Worm (Caenorhabditis elegans) whole organism, L4 larva: Measurements from ENCODE around the gene tor-1.

ENCODE experiments used
- F10B5.3 ChIP-seq: sonication (generic microtip); optimal IDR thresholded peaks from 2 replicates; lab custom pipeline; 2016; ENCODE audit warnings: mild to moderate bottlenecking, missing genetic modification characterization, missing compliant biosample characterization
- F37D6.2 ChIP-seq: sonication (generic microtip); optimal IDR thresholded peaks from 2 replicates; lab custom pipeline; 2016; ENCODE audit warnings: mild to moderate bottlenecking, missing genetic modification characterization, missing compliant biosample characterization
- F49E8.2 ChIP-seq: sonication (generic microtip); optimal IDR thresholded peaks from 2 replicates; lab custom pipeline; 2016; ENCODE audit warnings: missing compliant biosample characterization, mild to moderate bottlenecking, missing genetic modification characterization, borderline replicate concordance
- T20F7.1 ChIP-seq: fragments of 200-800 bp; sonication (Bioruptor generic); optimal IDR thresholded peaks from 2 replicates; lab custom pipeline; 2018; ENCODE audit warnings: mild to moderate bottlenecking, missing genetic modification characterization, missing compliant biosample characterization
- T26A8.4 ChIP-seq: fragments of 200-800 bp; sonication (Bioruptor generic); IDR thresholded peaks from 2 replicates; pipeline ENCODE4 v1.3.6; 2022; ENCODE audit warnings: missing genetic modification characterization, missing compliant biosample characterization
- Y105C5A.15 ChIP-seq: fragments of 200-800 bp; sonication (Bioruptor generic); IDR thresholded peaks from 2 replicates; pipeline ENCODE4 v1.3.6; 2022; ENCODE audit warnings: missing genetic modification characterization, missing compliant biosample characterization
- Y48G9A.11 ChIP-seq: fragments of 200-800 bp; sonication (Bioruptor generic); IDR thresholded peaks from 2 replicates; pipeline ENCODE4 v1.3.6; 2022; ENCODE audit warnings: missing genetic modification reagents, missing genetic modification characterization, missing compliant biosample characterization
- Y5F2A.4 ChIP-seq: fragments of 200-800 bp; sonication (Bioruptor generic); optimal IDR thresholded peaks from 2 replicates; lab custom pipeline; 2018; ENCODE audit warnings: mild to moderate bottlenecking, missing genetic modification characterization, missing compliant biosample characterization
- Y75B8A.6 ChIP-seq: fragments of 200-800 bp; sonication (Bioruptor generic); IDR thresholded peaks from 2 replicates; pipeline ENCODE4 v1.3.6; 2022; ENCODE audit warnings: missing genetic modification reagents, missing genetic modification characterization, missing compliant biosample characterization
- aha-1 ChIP-seq: fragments of 150-350 bp; peaks from one replicate; lab custom pipeline; 2014; ENCODE audit warnings: missing biosample characterization, missing genetic modification characterization
- aly-2 ChIP-seq: sonication (generic microtip); optimal IDR thresholded peaks from 2 replicates; lab custom pipeline; 2018; ENCODE audit warnings: missing biosample characterization, missing genetic modification characterization
- ama-1 ChIP-seq: fragments of 150-350 bp; optimal IDR thresholded peaks from 2 replicates; lab custom pipeline; 2014; ENCODE audit warnings: inconsistent platforms, mixed read lengths
- ceh-44 ChIP-seq: fragments of 200-800 bp; sonication (Bioruptor generic); IDR thresholded peaks from 2 replicates; pipeline ENCODE4 v1.3.6; 2022; ENCODE audit warnings: missing genetic modification reagents, missing genetic modification characterization, missing compliant biosample characterization
- ceh-62 ChIP-seq: sonication (generic microtip); optimal IDR thresholded peaks from 2 replicates; lab custom pipeline; 2017; ENCODE audit warnings: missing biosample characterization, missing genetic modification characterization
- ceh-82 ChIP-seq: sonication (generic microtip); optimal IDR thresholded peaks from 2 replicates; lab custom pipeline; 2017; ENCODE audit warnings: missing biosample characterization, missing genetic modification characterization
- ctbp-1 ChIP-seq: fragments of 200-800 bp; sonication (Bioruptor generic); IDR thresholded peaks from 2 replicates; pipeline ENCODE4 v1.3.6; 2022; ENCODE audit warnings: missing genetic modification reagents, missing genetic modification characterization, missing compliant biosample characterization
- daf-19 ChIP-seq: fragments of 200-800 bp; sonication (Bioruptor generic); conservative IDR thresholded peaks from 2 replicates; pipeline ENCODE4 v1.3.6; 2022; ENCODE audit warnings: missing genetic modification characterization, missing compliant biosample characterization
- dmd-8 ChIP-seq: fragments of 200-800 bp; sonication (Bioruptor generic); IDR thresholded peaks from 2 replicates; pipeline ENCODE4 v1.3.6; 2022; ENCODE audit warnings: missing genetic modification characterization, missing compliant biosample characterization
- dpl-1 ChIP-seq: fragments of 150-350 bp; optimal IDR thresholded peaks from 2 replicates; lab custom pipeline; 2014; ENCODE audit warnings: missing biosample characterization, missing genetic modification reagents, missing genetic modification characterization
- egl-27 ChIP-seq: sonication (generic microtip); optimal IDR thresholded peaks from 3 replicates; lab custom pipeline; 2017; ENCODE audit warnings: missing biosample characterization, missing genetic modification reagents, missing genetic modification characterization
- gei-8 ChIP-seq: fragments of 200-800 bp; sonication (Bioruptor generic); optimal IDR thresholded peaks from 2 replicates; lab custom pipeline; 2018; ENCODE audit warnings: mild to moderate bottlenecking, missing genetic modification characterization, missing compliant biosample characterization
- hlh-11 ChIP-seq: fragments of 200-800 bp; sonication (Bioruptor generic); optimal IDR thresholded peaks from 2 replicates; lab custom pipeline; 2018; ENCODE audit warnings: mild to moderate bottlenecking, missing genetic modification characterization, missing compliant biosample characterization
- hlh-30 ChIP-seq: sonication (generic microtip); optimal IDR thresholded peaks from 2 replicates; lab custom pipeline; 2017; ENCODE audit warnings: antibody characterized with exemption, mild to moderate bottlenecking, missing genetic modification characterization, missing compliant biosample characterization; ENCODE audit not compliant: insufficient read depth
- hmg-1.1 ChIP-seq: fragments of 200-800 bp; sonication (Bioruptor generic); IDR thresholded peaks from 2 replicates; pipeline ENCODE4 v1.3.6; 2022; ENCODE audit warnings: missing genetic modification reagents, missing genetic modification characterization, missing compliant biosample characterization
- lin-1 ChIP-seq: fragments of 200-800 bp; sonication (Bioruptor generic); IDR thresholded peaks from 2 replicates; pipeline ENCODE4 v1.3.6; 2022; ENCODE audit warnings: missing genetic modification reagents, missing genetic modification characterization, missing compliant biosample characterization
- lin-13 ChIP-seq: fragments of 150-350 bp; optimal IDR thresholded peaks from 2 replicates; lab custom pipeline; 2014; ENCODE audit warnings: missing biosample characterization, missing genetic modification reagents, missing genetic modification characterization
- lin-15B ChIP-seq: fragments of 150-350 bp; sonication (generic microtip); optimal IDR thresholded peaks from 3 replicates; lab custom pipeline; 2014; ENCODE audit warnings: missing biosample characterization, missing genetic modification characterization
- lin-38 ChIP-seq: fragments of 200-800 bp; sonication (Bioruptor generic); IDR thresholded peaks from 2 replicates; pipeline ENCODE4 v1.3.6; 2022; ENCODE audit warnings: missing genetic modification reagents, missing genetic modification characterization, missing compliant biosample characterization
- lin-39 ChIP-seq: fragments of 150-350 bp; optimal IDR thresholded peaks from 2 replicates; lab custom pipeline; 2014; ENCODE audit warnings: missing biosample characterization, missing genetic modification reagents, missing genetic modification characterization
- lir-3 ChIP-seq: sonication (generic microtip); optimal IDR thresholded peaks from 2 replicates; lab custom pipeline; 2016; ENCODE audit warnings: mild to moderate bottlenecking, missing genetic modification characterization, missing compliant biosample characterization
- madf-5 ChIP-seq, 2 experiments: fragments of 200-800 bp; sonication (Bioruptor generic); IDR thresholded peaks; 2 replicates each; pipeline ENCODE4 v1.3.6; 2022; ENCODE audit warnings: missing compliant biosample characterization in 2 of 2, missing genetic modification characterization in 2 of 2
- mdl-1 ChIP-seq, 2 experiments: fragments of 150-350 bp in 1 of 2; sonication (generic microtip) in 1 of 2; optimal IDR thresholded peaks; 2 replicates each; lab custom pipeline; 2014 to 2017; ENCODE audit warnings: missing biosample characterization in 2 of 2, missing genetic modification characterization in 2 of 2
- nhr-10 ChIP-seq: fragments of 150-350 bp; optimal IDR thresholded peaks from 2 replicates; lab custom pipeline; 2014; ENCODE audit warnings: missing biosample characterization, missing genetic modification characterization
- nhr-11 ChIP-seq: fragments of 150-350 bp; optimal IDR thresholded peaks from 2 replicates; lab custom pipeline; 2014; ENCODE audit warnings: missing biosample characterization, missing genetic modification characterization
- nhr-111 ChIP-seq: fragments of 200-800 bp; sonication (Bioruptor generic); optimal IDR thresholded peaks from 2 replicates; lab custom pipeline; 2018; ENCODE audit warnings: mild to moderate bottlenecking, missing genetic modification characterization, missing compliant biosample characterization
- nhr-25 ChIP-seq: sonication (generic microtip); optimal IDR thresholded peaks from 2 replicates; lab custom pipeline; 2017; ENCODE audit warnings: missing genetic modification characterization, mild to moderate bottlenecking, missing compliant biosample characterization, antibody characterized with exemption, moderate library complexity, borderline replicate concordance; ENCODE audit not compliant: insufficient read depth
- nhr-42 ChIP-seq: fragments of 200-800 bp; sonication (Bioruptor generic); IDR thresholded peaks from 2 replicates; pipeline ENCODE4 v1.3.6; 2022; ENCODE audit warnings: missing genetic modification characterization, missing compliant biosample characterization
- nhr-48 ChIP-seq: sonication (generic microtip); optimal IDR thresholded peaks from 2 replicates; lab custom pipeline; 2016; ENCODE audit warnings: mild to moderate bottlenecking, missing genetic modification characterization, missing compliant biosample characterization
- nhr-76 ChIP-seq: fragments of 150-350 bp; optimal IDR thresholded peaks from 2 replicates; lab custom pipeline; 2014; ENCODE audit warnings: missing biosample characterization, missing genetic modification characterization
- nhr-77 ChIP-seq: fragments of 150-350 bp; optimal IDR thresholded peaks from 2 replicates; lab custom pipeline; 2014; ENCODE audit warnings: missing biosample characterization, missing genetic modification characterization
- pha-4 ChIP-seq, 2 experiments: fragments of 150-350 bp in 1 of 2; fragments of 200-800 bp in 1 of 2; sonication (Bioruptor generic) in 1 of 2; IDR thresholded peaks in 1 of 2; optimal IDR thresholded peaks in 1 of 2; 2 replicates each; pipeline versions ENCODE4 v1.3.6 to Lab custom; 2014 to 2022; ENCODE audit warnings: missing genetic modification characterization in 2 of 2, missing genetic modification reagents in 2 of 2, missing biosample characterization in 1 of 2, missing compliant biosample characterization in 1 of 2
- pqm-1 ChIP-seq: sonication (generic microtip); optimal IDR thresholded peaks from 2 replicates; lab custom pipeline; 2017; ENCODE audit warnings: missing biosample characterization, missing genetic modification characterization
- saeg-2 ChIP-seq: fragments of 200-800 bp; sonication (Bioruptor generic); IDR thresholded peaks from 2 replicates; pipeline ENCODE4 v1.3.6; 2022; ENCODE audit warnings: missing genetic modification reagents, missing genetic modification characterization, missing compliant biosample characterization
- sdz-12 ChIP-seq: fragments of 200-800 bp; sonication (Bioruptor generic); optimal IDR thresholded peaks from 2 replicates; lab custom pipeline; 2018; ENCODE audit warnings: mild to moderate bottlenecking, missing genetic modification characterization, missing compliant biosample characterization
- snpc-4 ChIP-seq: fragments of 150-350 bp; optimal IDR thresholded peaks from 2 replicates; lab custom pipeline; 2014; ENCODE audit warnings: missing biosample characterization, missing genetic modification characterization
- unc-62 ChIP-seq, 3 experiments: fragments of 150-350 bp in 1 of 3; sonication (generic microtip); optimal IDR thresholded peaks in 2 of 3; peaks in 1 of 3; 1 replicate in 1 of 3; 2 replicates in 2 of 3; lab custom pipeline; 2014 to 2017; ENCODE audit warnings: missing biosample characterization in 3 of 3, missing genetic modification characterization in 3 of 3, missing genetic modification reagents in 3 of 3, missing genotype in 1 of 3
- vab-7 ChIP-seq: fragments of 200-800 bp; sonication (Bioruptor generic); IDR thresholded peaks from 2 replicates; pipeline ENCODE4 v1.3.6; 2022; ENCODE audit warnings: missing genetic modification reagents, missing genetic modification characterization, missing compliant biosample characterization
- zag-1 ChIP-seq: fragments of 150-350 bp; optimal IDR thresholded peaks from 2 replicates; lab custom pipeline; 2014; ENCODE audit warnings: missing biosample characterization, missing genetic modification characterization
- zfp-2 ChIP-seq: sonication (generic microtip); optimal IDR thresholded peaks from 2 replicates; lab custom pipeline; 2016; ENCODE audit warnings: mild to moderate bottlenecking, missing genetic modification characterization, missing compliant biosample characterization
- zfp-3 ChIP-seq: fragments of 200-800 bp; sonication (Bioruptor generic); conservative IDR thresholded peaks from 2 replicates; pipeline ENCODE4 v1.3.6; 2022; ENCODE audit warnings: missing genetic modification reagents, missing genetic modification characterization, missing compliant biosample characterization

Gene tor-1

DNA sequence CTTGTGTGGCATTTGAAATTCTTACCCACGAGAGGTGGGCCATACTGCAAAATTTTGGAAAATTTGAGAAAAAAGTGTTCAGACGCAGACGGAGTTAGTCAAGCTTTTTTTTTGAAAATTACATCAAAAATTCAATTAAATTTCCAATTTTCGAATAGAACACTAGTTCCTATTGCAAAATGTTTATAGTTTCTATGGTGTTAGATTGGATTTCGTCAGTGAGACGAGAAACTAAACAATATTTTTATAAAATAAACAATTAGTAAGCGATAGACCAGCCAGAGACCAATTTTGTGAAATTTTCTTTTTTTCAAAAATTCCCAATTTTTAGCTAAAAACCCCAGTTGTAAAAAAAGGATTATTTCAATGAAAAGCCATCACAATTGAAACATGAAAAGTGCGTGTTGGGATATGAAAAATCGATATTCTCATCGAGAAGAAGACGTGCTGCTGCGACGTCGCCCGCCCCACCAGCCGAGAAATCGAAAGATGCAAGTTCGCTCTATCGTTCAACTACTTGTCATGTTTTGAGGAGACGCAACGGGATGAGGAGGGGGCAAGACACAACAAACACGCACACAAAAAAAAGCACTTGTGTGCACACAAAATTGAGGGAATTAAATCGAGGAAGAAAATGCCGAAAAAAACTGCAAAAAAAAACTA, 5.7 kb downstream of the tor-1 start, which contains the start of gene dnbp-1:
TSS of gene dnbp-1 (minus strand) at position 51 of the 663 bp plus-strand sequence.
- TF ChIP-seq aly-2 (tag; lab: Kevin White, UChicago): no peak
- no peak for TF ChIP-seq zfp-2
- TF ChIP-seq nhr-48 (tag; lab: Kevin White, UChicago): no peak
- TF ChIP-seq mdl-1 (tag; optimal IDR thresholded peaks at IDR 0.05; lab: Kevin White, UChicago): peak in 1 of 2 experiments; percentile 2
- TF ChIP-seq nhr-42 (GFP tag; lab: Robert Waterston, UW): no peak
- no peak for TF ChIP-seq lin-15B (tag; lab: Kevin White, UChicago)
- TF ChIP-seq pha-4 (GFP tag; IDR thresholded peaks at IDR 0.05; lab: Robert Waterston, UW): no peak
- peak; percentile 55 for TF ChIP-seq pha-4 (tag; optimal IDR thresholded peaks at IDR 0.05; lab: Kevin White, UChicago)
- TF ChIP-seq saeg-2 (GFP tag; lab: Robert Waterston, UW): no peak
- TF ChIP-seq dpl-1: peak; percentile 61
- TF ChIP-seq zfp-3 (GFP tag; lab: Robert Waterston, UW): no peak
- no peak for TF ChIP-seq Y105C5A.15
- TF ChIP-seq F10B5.3 (tag; lab: Kevin White, UChicago): no peak
- no peak for TF ChIP-seq ceh-62 (tag; lab: Kevin White, UChicago)
- no peak for TF ChIP-seq lir-3 (tag; lab: Kevin White, UChicago)
- TF ChIP-seq F37D6.2 (tag; lab: Kevin White, UChicago): peak; percentile 36
- no peak for TF ChIP-seq nhr-11 (tag; lab: Kevin White, UChicago)
- no peak for TF ChIP-seq nhr-76
- TF ChIP-seq lin-38 (GFP tag; lab: Robert Waterston, UW): peak; percentile 92
- no peak for TF ChIP-seq gei-8 (GFP tag; lab: Kevin White, UChicago)
- no peak for TF ChIP-seq T26A8.4 (GFP tag; lab: Robert Waterston, UW)
- TF ChIP-seq ceh-82 (tag; lab: Kevin White, UChicago): no peak
- TF ChIP-seq egl-27 (tag; lab: Kevin White, UChicago): no peak
- no peak for TF ChIP-seq dmd-8 (GFP tag; lab: Robert Waterston, UW)
- TF ChIP-seq ctbp-1 (GFP tag; lab: Robert Waterston, UW): no peak; the same call in 1 of the 2 replicates
- no peak for TF ChIP-seq Y75B8A.6 (GFP tag; lab: Robert Waterston, UW)
- TF ChIP-seq vab-7 (GFP tag; lab: Robert Waterston, UW): no peak
- TF ChIP-seq snpc-4: no peak
- TF ChIP-seq madf-5 (GFP tag; IDR thresholded peaks at IDR 0.05; lab: Robert Waterston, UW): no peak
- no peak for TF ChIP-seq hlh-11 (tag; lab: Kevin White, UChicago)
- TF ChIP-seq unc-62 (GFP tag; optimal IDR thresholded peaks at IDR 0.05 in 1 of 2; lab: Kevin White, UChicago): peak in 1 of 2 experiments; percentile 99
- no peak for TF ChIP-seq unc-62 (tag; optimal IDR thresholded peaks at IDR 0.05; lab: Kevin White, UChicago)
- TF ChIP-seq ama-1 (lab: Kevin White, UChicago): no peak
- peak; percentile 76 for TF ChIP-seq nhr-77 (tag; lab: Kevin White, UChicago)
- no peak for TF ChIP-seq nhr-111 (GFP tag; lab: Kevin White, UChicago)
- no peak for TF ChIP-seq zag-1 (tag; lab: Kevin White, UChicago)
- TF ChIP-seq sdz-12 (GFP tag; lab: Kevin White, UChicago): no peak
- no peak for TF ChIP-seq daf-19 (GFP tag; lab: Robert Waterston, UW)
- no peak for TF ChIP-seq lin-39 (tag; lab: Kevin White, UChicago)
- no peak for TF ChIP-seq aha-1 (tag; lab: Kevin White, UChicago)
- TF ChIP-seq Y48G9A.11 (GFP tag; lab: Robert Waterston, UW): no peak
- TF ChIP-seq T20F7.1: no peak
- no peak for TF ChIP-seq nhr-25 (tag; lab: Kevin White, UChicago)
- no peak for TF ChIP-seq F49E8.2
- no peak for TF ChIP-seq Y5F2A.4 (GFP tag; lab: Kevin White, UChicago)
- TF ChIP-seq lin-13 (GFP tag; lab: Kevin White, UChicago): peak; percentile 60
- TF ChIP-seq ceh-44 (GFP tag; lab: Robert Waterston, UW): no peak
- no peak for TF ChIP-seq lin-1
- no peak; the same call in 1 of the 2 replicates for TF ChIP-seq hmg-1.1 (GFP tag; lab: Robert Waterston, UW)
- no peak for TF ChIP-seq pqm-1 (tag; lab: Kevin White, UChicago)
- TF ChIP-seq nhr-10 (tag; lab: Kevin White, UChicago): no peak
- peak; percentile 78 for TF ChIP-seq hlh-30 (tag; lab: Kevin White, UChicago)
